Worm (Caenorhabditis elegans): ENCODE results near the gene best-23.

- no peak for TF ChIP-seq F13C5.2 (tag; optimal IDR thresholded peaks at IDR 0.05)
- TF ChIP-seq B0310.2 (tag; optimal IDR thresholded peaks at IDR 0.05): no peak
- no peak for TF ChIP-seq sea-1 (GFP tag; conservative IDR thresholded peaks at IDR 0.05)
- no peak for TF ChIP-seq scrt-1 (GFP tag; IDR thresholded peaks at IDR 0.05)
- TF ChIP-seq ceh-36 (tag; optimal IDR thresholded peaks at IDR 0.05): no peak
- TF ChIP-seq ama-1 (optimal IDR thresholded peaks at IDR 0.05): no peak
Observed at ce11 chrII:7893648-7894047, 13.7 kb downstream of the best-23 start.
